Worm (Caenorhabditis elegans) whole organism, L4/young adult: ENCODE measurements around the gene F19B2.7.

Source experiments
- W03F9.2 ChIP-seq: fragments of 150-350 bp; optimal IDR thresholded peaks from 2 replicates; lab custom pipeline; 2014; ENCODE audit warnings: missing biosample characterization, missing genetic modification characterization
- dao-5 ChIP-seq: sonication (generic microtip); optimal IDR thresholded peaks from 2 replicates; lab custom pipeline; 2016; ENCODE audit warnings: missing genotype, missing genetic modification characterization, moderate library complexity, missing compliant biosample characterization

DNA sequence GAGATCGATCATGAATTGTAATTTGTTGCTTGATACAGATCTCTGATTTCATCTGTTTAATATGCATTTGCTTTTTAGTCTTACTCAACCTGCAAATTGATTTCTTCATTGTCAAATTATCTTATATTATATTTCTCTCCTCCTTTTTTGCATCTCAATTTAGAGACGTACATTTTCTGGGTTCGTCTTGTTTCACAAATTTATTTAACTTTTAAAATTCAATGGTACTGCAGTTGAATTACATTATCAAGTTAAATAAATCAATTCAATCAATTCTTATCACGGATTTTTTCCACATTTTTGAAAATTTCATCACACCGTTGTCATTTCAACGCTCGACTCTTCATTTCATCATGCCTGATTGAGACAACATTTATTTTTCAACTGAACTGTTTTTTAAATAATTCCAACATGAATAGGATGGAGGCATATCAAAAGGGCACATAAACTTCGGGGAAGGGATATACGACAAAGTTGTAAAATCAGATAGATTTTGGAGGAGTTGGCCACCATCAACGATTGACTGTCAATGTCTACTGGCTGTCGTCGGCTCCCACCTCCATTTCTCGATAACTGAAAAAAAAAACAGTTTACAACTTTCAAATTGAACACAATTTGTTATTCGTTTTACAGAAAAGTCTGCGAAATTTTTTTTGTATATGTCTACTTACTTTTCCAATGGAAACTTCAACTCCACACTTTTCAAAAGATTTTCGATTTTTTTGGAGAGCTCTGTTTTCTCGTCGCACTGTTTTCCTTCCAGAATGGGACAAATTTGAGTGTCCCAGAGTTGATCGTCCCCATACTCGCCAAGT is 11.0 kb downstream of the F19B2.7 start:
- TF ChIP-seq dao-5 (tag; lab: Kevin White, UChicago) (no peak), W03F9.2 (tag; lab: Kevin White, UChicago) (no peak)
